Fruit fly (Drosophila melanogaster) whole organism, embryonic: Measurements from ENCODE around the gene CG9166.

Source experiments
- CG11093 ChIP-seq: fragments of 200-800 bp; sonication (Bioruptor generic); IDR thresholded peaks from 3 replicates; pipeline ENCODE4 v1.3.6; 2022; ENCODE audit warnings: missing biosample characterization, missing genetic modification characterization
- CG11456 ChIP-seq: fragments of 200-800 bp; sonication (Bioruptor generic); IDR thresholded peaks from 3 replicates; pipeline ENCODE4 v1.3.6; 2022; ENCODE audit warnings: missing biosample characterization, missing genetic modification characterization
- CG13123 ChIP-seq: fragments of 200-800 bp; sonication (Bioruptor generic); optimal IDR thresholded peaks from 2 replicates; lab custom pipeline; 2016; ENCODE audit warnings: missing biosample characterization, missing genetic modification characterization
- CG14667 ChIP-seq: fragments of 200-800 bp; sonication (Bioruptor generic); IDR thresholded peaks from 2 replicates; pipeline ENCODE4 v1.3.6; 2022; ENCODE audit warnings: missing biosample characterization, missing genetic modification characterization
- CG15696 ChIP-seq: fragments of 200-800 bp; sonication (Bioruptor generic); optimal IDR thresholded peaks from 2 replicates; lab custom pipeline; 2019; ENCODE audit warnings: missing biosample characterization, mild to moderate bottlenecking, missing genetic modification characterization, moderate library complexity
- CG17328 ChIP-seq: fragments of 200-800 bp; sonication (Bioruptor generic); IDR thresholded peaks from 2 replicates; pipeline ENCODE4 v1.3.6; 2022; ENCODE audit warnings: missing biosample characterization, missing genetic modification characterization
- CG1832 ChIP-seq: fragments of 200-800 bp; sonication (Bioruptor generic); optimal IDR thresholded peaks from 2 replicates; lab custom pipeline; 2017; ENCODE audit warnings: missing biosample characterization, mild to moderate bottlenecking, missing genetic modification characterization, inconsistent platforms
- CG2712 ChIP-seq: fragments of 200-800 bp; optimal IDR thresholded peaks from 3 replicates; lab custom pipeline; 2019; ENCODE audit warnings: missing biosample characterization, mild to moderate bottlenecking, missing genetic modification characterization, moderate library complexity
- CG30431 ChIP-seq: fragments of 200-800 bp; sonication (Bioruptor generic); optimal IDR thresholded peaks from 2 replicates; lab custom pipeline; 2017; ENCODE audit warnings: missing biosample characterization, missing genetic modification characterization
- CG34376 ChIP-seq: fragments of 200-800 bp; sonication (Bioruptor generic); optimal IDR thresholded peaks from 2 replicates; lab custom pipeline; 2018; ENCODE audit warnings: missing biosample characterization, mild to moderate bottlenecking, missing genetic modification characterization
- CG3838 ChIP-seq: fragments of 200-800 bp; sonication (Bioruptor generic); optimal IDR thresholded peaks from 3 replicates; lab custom pipeline; 2016; ENCODE audit warnings: missing biosample characterization, missing genetic modification characterization
- CG4404 ChIP-seq: fragments of 200-800 bp; sonication (Bioruptor generic); IDR thresholded peaks from 2 replicates; pipeline ENCODE4 v1.3.6; 2022; ENCODE audit warnings: missing biosample characterization, missing genetic modification characterization
- CG4617 ChIP-seq: fragments of 200-800 bp; sonication (Bioruptor generic); optimal IDR thresholded peaks from 3 replicates; lab custom pipeline; 2016; ENCODE audit warnings: missing biosample characterization, missing genetic modification characterization, borderline replicate concordance
- CG8388 ChIP-seq: fragments of 200-800 bp; sonication (Bioruptor generic); optimal IDR thresholded peaks from 2 replicates; lab custom pipeline; 2019; ENCODE audit warnings: missing biosample characterization, mild to moderate bottlenecking, missing genetic modification characterization, moderate library complexity
- CG9727 ChIP-seq: fragments of 200-800 bp; sonication (Bioruptor generic); optimal IDR thresholded peaks from 3 replicates; lab custom pipeline; 2017; ENCODE audit warnings: missing biosample characterization, mild to moderate bottlenecking, missing genetic modification characterization
- Ets65A ChIP-seq: fragments of 200-800 bp; sonication (Bioruptor generic); peaks from one replicate; lab custom pipeline; 2016; ENCODE audit warnings: missing biosample characterization, missing genetic modification characterization
- NC2β ChIP-seq: fragments of 200-800 bp; sonication (Bioruptor generic); optimal IDR thresholded peaks from 2 replicates; lab custom pipeline; 2016; ENCODE audit warnings: missing biosample characterization, missing genetic modification characterization
- Nf-YA ChIP-seq: fragments of 200-800 bp; sonication (Bioruptor generic); IDR thresholded peaks from 2 replicates; pipeline ENCODE4 v1.3.6; 2022; ENCODE audit warnings: missing biosample characterization, missing genetic modification characterization
- Nf-YB ChIP-seq: fragments of 200-800 bp; sonication (Bioruptor generic); optimal IDR thresholded peaks from 3 replicates; lab custom pipeline; 2019; ENCODE audit warnings: missing biosample characterization, mild to moderate bottlenecking, missing genetic modification characterization, moderate library complexity
- Nf-YC ChIP-seq: fragments of 200-800 bp; optimal IDR thresholded peaks from 3 replicates; lab custom pipeline; 2019; ENCODE audit warnings: missing biosample characterization, mild to moderate bottlenecking, missing genetic modification characterization, moderate library complexity
- ac ChIP-seq: fragments of 200-800 bp; sonication (Bioruptor generic); optimal IDR thresholded peaks from 3 replicates; lab custom pipeline; 2017; ENCODE audit warnings: missing biosample characterization, mild to moderate bottlenecking, missing genetic modification characterization
- ara ChIP-seq: fragments of 200-800 bp; sonication (Bioruptor generic); IDR thresholded peaks from 2 replicates; pipeline ENCODE4 v1.3.6; 2022; ENCODE audit warnings: missing biosample characterization, missing genetic modification characterization
- crc ChIP-seq: fragments of 200-800 bp; sonication (Bioruptor generic); optimal IDR thresholded peaks from 2 replicates; lab custom pipeline; 2016; ENCODE audit warnings: missing biosample characterization, missing genetic modification characterization
- dpn ChIP-seq, 2 experiments: fragments of 200-800 bp; sonication (Bioruptor generic); optimal IDR thresholded peaks; 3 replicates each; lab custom pipeline; 2016; ENCODE audit warnings: missing biosample characterization in 2 of 2, missing genetic modification characterization in 2 of 2
- fd102C ChIP-seq: fragments of 200-800 bp; sonication (Bioruptor generic); optimal IDR thresholded peaks from 2 replicates; lab custom pipeline; 2018; ENCODE audit warnings: missing biosample characterization, mild to moderate bottlenecking, missing genetic modification characterization, moderate library complexity
- grn ChIP-seq: fragments of 200-800 bp; sonication (Bioruptor generic); optimal IDR thresholded peaks from 3 replicates; lab custom pipeline; 2017; ENCODE audit warnings: missing biosample characterization, missing genetic modification characterization
- pan ChIP-seq, 4 experiments: fragments of >200 bp in 3 of 4; fragments of 200-800 bp in 1 of 4; sonication (Bioruptor generic) in 1 of 4; optimal IDR thresholded peaks in 3 of 4; IDR thresholded peaks in 1 of 4; 2 replicates each; pipeline versions ENCODE4 v1.3.6 to Lab custom; 2017 to 2022; ENCODE audit warnings: missing biosample characterization in 2 of 4, missing genetic modification characterization in 2 of 4, mixed read lengths in 1 of 4
- prd ChIP-seq, 3 experiments: fragments of >200 bp in 2 of 3; fragments of 200-800 bp in 1 of 3; sonication (Bioruptor generic) in 1 of 3; optimal IDR thresholded peaks in 2 of 3; IDR thresholded peaks in 1 of 3; 2 replicates in 2 of 3; 3 replicates in 1 of 3; pipeline versions ENCODE4 v1.3.6 to Lab custom; 2017 to 2022; ENCODE audit warnings: missing biosample characterization in 1 of 3, missing genetic modification characterization in 1 of 3
- sens ChIP-seq: fragments of 200-800 bp; sonication (Bioruptor generic); peaks from one replicate; lab custom pipeline; 2016; ENCODE audit warnings: missing biosample characterization, missing genetic modification characterization
- ssp ChIP-seq: fragments of 200-800 bp; sonication (Bioruptor generic); IDR thresholded peaks from 2 replicates; pipeline ENCODE4 v1.3.6; 2022; ENCODE audit warnings: missing biosample characterization, missing genetic modification characterization
- tll ChIP-seq, 2 experiments: fragments of 200-800 bp in 1 of 2; fragments of >200 bp in 1 of 2; sonication (Bioruptor generic) in 1 of 2; optimal IDR thresholded peaks; 2 replicates each; lab custom pipeline; 2017 to 2019; ENCODE audit warnings: missing biosample characterization in 2 of 2, missing genetic modification characterization in 2 of 2, mild to moderate bottlenecking in 1 of 2, moderate library complexity in 1 of 2
- trem ChIP-seq: fragments of 200-800 bp; optimal IDR thresholded peaks from 3 replicates; lab custom pipeline; 2019; ENCODE audit warnings: missing biosample characterization, mild to moderate bottlenecking, missing genetic modification characterization, moderate library complexity
- zen ChIP-seq: fragments of 200-800 bp; sonication (Bioruptor generic); optimal IDR thresholded peaks from 3 replicates; lab custom pipeline; 2018; ENCODE audit warnings: missing biosample characterization, mild to moderate bottlenecking, missing genetic modification characterization, moderate library complexity
- zf30C ChIP-seq: fragments of 200-800 bp; sonication (Bioruptor generic); optimal IDR thresholded peaks from 3 replicates; lab custom pipeline; 2018; ENCODE audit warnings: missing biosample characterization, mild to moderate bottlenecking, missing genetic modification characterization
- zfh1 ChIP-seq: fragments of 200-800 bp; sonication (Bioruptor generic); IDR thresholded peaks from 3 replicates; pipeline ENCODE4 v1.3.6; 2022; ENCODE audit warnings: missing biosample characterization, missing genetic modification characterization
- zfh2 ChIP-seq: fragments of 200-800 bp; sonication (Bioruptor generic); optimal IDR thresholded peaks from 2 replicates; lab custom pipeline; 2016; ENCODE audit warnings: missing biosample characterization, missing genetic modification characterization

The CG9166 gene

dm6 chr3L:1358338-1358737, 7.4 kb downstream of the CG9166 start (continued):
- peak; percentile 67 for TF ChIP-seq zf30C (GFP tag; lab: Kevin White, UChicago)
- peak; percentile 56 for TF ChIP-seq Ets65A
- no peak for TF ChIP-seq CG11456 (GFP tag; lab: Robert Waterston, UW)
- no peak for TF ChIP-seq zfh2
- peak; percentile 35 for TF ChIP-seq CG9727 (GFP tag; lab: Kevin White, UChicago)
- TF ChIP-seq fd102C (GFP tag; lab: Kevin White, UChicago), result peak; percentile 29
- peak; percentile 63 for TF ChIP-seq CG15696 (tag; lab: Kevin White, UChicago)
- TF ChIP-seq CG13123 (GFP tag; lab: Kevin White, UChicago), result no peak
- TF ChIP-seq CG3838 (GFP tag; lab: Kevin White, UChicago), result no peak
- peak; percentile 1 for TF ChIP-seq grn (GFP tag; lab: Kevin White, UChicago)
- peak; percentile 11 for TF ChIP-seq trem (tag; lab: Kevin White, UChicago)
- TF ChIP-seq dpn (GFP tag; optimal IDR thresholded peaks at IDR 0.05; lab: Kevin White, UChicago), result no peak
- peak; percentile 65; the same call in 2 of the 3 replicates for TF ChIP-seq zfh1
- peak; percentile 43; the same call in 1 of the 2 replicates for TF ChIP-seq ara (GFP tag; lab: Robert Waterston, UW)
- peak; percentile 7; the same call in 1 of the 2 replicates for TF ChIP-seq ssp
- TF ChIP-seq pan (optimal IDR thresholded peaks at IDR 0.05; lab: Kevin White, UChicago), result no peak
- peak in 1 of 2 experiments; percentile 14 for TF ChIP-seq pan (GFP tag; optimal IDR thresholded peaks at IDR 0.05 in 1 of 2, IDR thresholded peaks at IDR 0.05 in 1 of 2)
- TF ChIP-seq sens, result peak; percentile 74
- TF ChIP-seq CG30431 (GFP tag; lab: Kevin White, UChicago), result peak; percentile 11
- TF ChIP-seq CG4617 (GFP tag; lab: Kevin White, UChicago), result no peak
- TF ChIP-seq CG8388, result no peak
- TF ChIP-seq CG4404 (GFP tag; lab: Robert Waterston, UW), result peak; percentile 79
- TF ChIP-seq ac (GFP tag; lab: Kevin White, UChicago), result peak; percentile 62
- peak; percentile 37 for TF ChIP-seq CG2712 (tag; lab: Kevin White, UChicago)
- peak; percentile 44; the same call in 1 of the 2 replicates for TF ChIP-seq CG17328
- TF ChIP-seq CG14667 (GFP tag; lab: Robert Waterston, UW), result 0 out of 2 replicates have a peak, but pooled peaks have one; percentile 12
- TF ChIP-seq, all 482 proteins: peak for 34

dm6 chr3L:1364368-1364767, 13.5 kb downstream of the CG9166 start:
- no peak for TF ChIP-seq prd (optimal IDR thresholded peaks at IDR 0.05; lab: Kevin White, UChicago)
- TF ChIP-seq prd (GFP tag; IDR thresholded peaks at IDR 0.05; lab: Robert Waterston, UW), result no peak
- TF ChIP-seq CG11093 (GFP tag; lab: Robert Waterston, UW), result no peak
- TF ChIP-seq CG34376 (GFP tag; lab: Kevin White, UChicago), result no peak
- TF ChIP-seq Nf-YB, result peak; percentile 95
- peak; percentile 56 for TF ChIP-seq Ets65A
- TF ChIP-seq Nf-YC, result peak; percentile 83
- no peak for TF ChIP-seq crc
- no peak for TF ChIP-seq NC2β (GFP tag; lab: Kevin White, UChicago)
- TF ChIP-seq Nf-YA, result peak; percentile 38; the same call in 1 of the 2 replicates
- no peak for TF ChIP-seq ssp
- peak; percentile 37 for TF ChIP-seq zen (tag; lab: Kevin White, UChicago)
- TF ChIP-seq tll (GFP tag; optimal IDR thresholded peaks at IDR 0.05; lab: Kevin White, UChicago), result peak in 1 of 2 experiments; percentile 84
- TF ChIP-seq CG1832 (GFP tag; lab: Kevin White, UChicago), result peak; percentile 46
